Fruit fly (Drosophila melanogaster) whole organism, embryonic: ENCODE results near the gene Eip75B.
A peak's percentile ranks its signal among the peaks of the same experiment; 100 is the strongest.

Source experiments
- CG14860 ChIP-seq: fragments of 200-800 bp; sonication (Bioruptor generic); IDR thresholded peaks from 3 replicates; pipeline ENCODE4 v1.3.6; 2022; ENCODE audit warnings: missing biosample characterization, missing genetic modification characterization; ENCODE audit not compliant: partially characterized antibody
- CG16813 ChIP-seq: fragments of 200-800 bp; sonication (Bioruptor generic); IDR thresholded peaks from 3 replicates; pipeline ENCODE4 v1.3.6; 2022; ENCODE audit warnings: missing biosample characterization, missing genetic modification characterization; ENCODE audit not compliant: partially characterized antibody
- E2f2 ChIP-seq: fragments of 200-800 bp; sonication (Bioruptor generic); IDR thresholded peaks from 2 replicates; pipeline ENCODE4 v1.3.6; 2022; ENCODE audit warnings: missing biosample characterization, missing genetic modification characterization
- Med ChIP-seq: fragments of 200-800 bp; sonication (Bioruptor generic); peaks from one replicate; lab custom pipeline; 2016; ENCODE audit warnings: missing biosample characterization, missing genetic modification characterization, mild to moderate bottlenecking, inconsistent platforms, moderate library complexity
- org-1 ChIP-seq: fragments of 200-800 bp; sonication (Bioruptor generic); optimal IDR thresholded peaks from 2 replicates; lab custom pipeline; 2017; ENCODE audit warnings: missing biosample characterization, missing genetic modification characterization
- pb ChIP-seq: fragments of 200-800 bp; sonication (Bioruptor generic); optimal IDR thresholded peaks from 3 replicates; lab custom pipeline; 2016; ENCODE audit warnings: missing biosample characterization, missing genetic modification characterization

DNA sequence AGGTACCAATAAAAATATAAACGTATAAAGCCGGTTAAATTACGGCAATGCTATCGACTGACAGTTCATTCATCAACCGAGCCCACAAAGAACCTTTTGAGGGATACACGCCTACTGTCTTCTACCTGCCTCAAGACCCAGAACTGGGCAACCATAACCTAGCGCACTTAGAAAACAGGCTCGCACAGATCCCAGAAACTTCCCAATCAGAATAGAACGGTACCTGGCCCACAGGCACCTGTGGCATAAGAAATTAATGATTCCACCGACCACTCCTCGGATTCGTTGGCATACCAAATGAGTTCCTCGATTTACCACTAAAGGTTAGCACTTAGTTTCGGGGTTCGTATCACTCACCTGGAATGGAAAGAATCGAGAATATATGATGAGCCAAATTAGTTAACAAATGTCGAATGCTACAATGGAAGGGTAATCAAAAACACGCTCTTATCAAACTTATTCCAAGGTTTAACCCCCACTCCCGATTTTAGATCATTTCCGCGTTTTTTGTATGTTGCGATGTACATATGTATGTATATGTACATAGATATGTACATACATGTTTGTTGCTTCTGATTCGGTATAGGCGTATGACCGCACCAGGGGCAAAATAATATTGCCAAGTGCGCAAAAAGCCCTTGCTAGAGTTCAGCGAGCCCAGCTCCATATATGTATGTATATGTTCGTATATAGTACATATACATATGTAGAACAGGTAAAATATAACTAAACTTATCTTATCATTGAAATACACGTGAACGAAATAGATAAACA is 49.1 kb downstream of the Eip75B start:
- TF ChIP-seq CG14860 = no peak
- TF ChIP-seq pb (GFP tag; lab: Kevin White, UChicago) = no peak
- TF ChIP-seq CG16813 = no peak
- TF ChIP-seq Med (GFP tag; lab: Kevin White, UChicago) = peak; percentile 54
- no peak for TF ChIP-seq org-1 (GFP tag; lab: Kevin White, UChicago)
- no peak for TF ChIP-seq E2f2 (GFP tag; lab: Robert Waterston, UW)
